Fruit fly (Drosophila melanogaster) whole organism, prepupa: ENCODE data around the gene CG31627.

Experiments
- Blimp-1 ChIP-seq: fragments of 200-800 bp; sonication (Bioruptor generic); optimal IDR thresholded peaks from 3 replicates; lab custom pipeline; 2017; ENCODE audit warnings: missing biosample characterization, missing genetic modification characterization, mild to moderate bottlenecking, moderate library complexity, missing genetic modification reagents
- CG10631 ChIP-seq: fragments of 200-800 bp; sonication (Bioruptor generic); optimal IDR thresholded peaks from 2 replicates; lab custom pipeline; 2016; ENCODE audit warnings: missing biosample characterization, missing genetic modification characterization
- CG10669 ChIP-seq: fragments of 200-800 bp; sonication (Bioruptor generic); optimal IDR thresholded peaks from 3 replicates; lab custom pipeline; 2018; ENCODE audit warnings: missing biosample characterization, mild to moderate bottlenecking, missing genetic modification characterization, moderate library complexity
- CG11762 ChIP-seq: fragments of 200-800 bp; sonication (Bioruptor generic); optimal IDR thresholded peaks from 3 replicates; lab custom pipeline; 2016; ENCODE audit warnings: missing biosample characterization, missing genetic modification characterization; ENCODE audit not compliant: insufficient read depth
- CG11902 ChIP-seq: fragments of 200-800 bp; sonication (Bioruptor generic); optimal IDR thresholded peaks from 3 replicates; lab custom pipeline; 2016; ENCODE audit warnings: missing biosample characterization, missing genetic modification characterization
- CG15336 ChIP-seq: fragments of 200-800 bp; sonication (Bioruptor generic); IDR thresholded peaks from 2 replicates; pipeline ENCODE4 v1.3.6; 2022; ENCODE audit warnings: missing biosample characterization, missing genetic modification characterization
- CG1621 ChIP-seq: fragments of 200-800 bp; sonication (Bioruptor generic); optimal IDR thresholded peaks from 3 replicates; lab custom pipeline; 2018; ENCODE audit warnings: missing biosample characterization, mild to moderate bottlenecking, missing genetic modification characterization
- CG31627 ChIP-seq: fragments of 200-800 bp; sonication (Bioruptor generic); optimal IDR thresholded peaks from 3 replicates; lab custom pipeline; 2016; ENCODE audit warnings: missing biosample characterization, missing genetic modification characterization
- CG32006 ChIP-seq: fragments of 200-800 bp; sonication (Bioruptor generic); optimal IDR thresholded peaks from 3 replicates; lab custom pipeline; 2017; ENCODE audit warnings: missing biosample characterization, mild to moderate bottlenecking, missing genetic modification characterization
- CG34406 ChIP-seq: fragments of 200-800 bp; sonication (Bioruptor generic); optimal IDR thresholded peaks from 3 replicates; lab custom pipeline; 2016; ENCODE audit warnings: missing biosample characterization, missing genetic modification characterization
- CG3919 ChIP-seq: fragments of 200-800 bp; sonication (Bioruptor generic); optimal IDR thresholded peaks from 3 replicates; lab custom pipeline; 2016; ENCODE audit warnings: missing biosample characterization, missing genetic modification characterization
- CG6163 ChIP-seq: fragments of 200-800 bp; sonication (Bioruptor generic); IDR thresholded peaks from 3 replicates; pipeline ENCODE4 v1.3.6; 2022; ENCODE audit warnings: missing biosample characterization, missing genetic modification characterization
- CG6792 ChIP-seq: fragments of 200-800 bp; sonication (Bioruptor generic); optimal IDR thresholded peaks from 3 replicates; lab custom pipeline; 2016; ENCODE audit warnings: missing biosample characterization, missing genetic modification characterization
- CG6808 ChIP-seq: fragments of 200-800 bp; sonication (Bioruptor generic); optimal IDR thresholded peaks from 3 replicates; lab custom pipeline; 2017; ENCODE audit warnings: missing biosample characterization, missing genetic modification characterization, mild to moderate bottlenecking, moderate library complexity, missing genetic modification reagents
- CG7368 ChIP-seq: fragments of 200-800 bp; sonication (Bioruptor generic); optimal IDR thresholded peaks from 3 replicates; lab custom pipeline; 2016; ENCODE audit warnings: missing biosample characterization, missing genetic modification characterization
- CG8319 ChIP-seq: fragments of 200-800 bp; sonication (Bioruptor generic); optimal IDR thresholded peaks from 3 replicates; lab custom pipeline; 2016; ENCODE audit warnings: missing biosample characterization, missing genetic modification characterization
- CG8632 ChIP-seq: fragments of 200-800 bp; sonication (Bioruptor generic); optimal IDR thresholded peaks from 3 replicates; lab custom pipeline; 2016; ENCODE audit warnings: missing biosample characterization, missing genetic modification characterization
- CG9139 ChIP-seq: fragments of 200-800 bp; sonication (Bioruptor generic); optimal IDR thresholded peaks from 3 replicates; lab custom pipeline; 2017; ENCODE audit warnings: missing biosample characterization, mild to moderate bottlenecking, missing genetic modification characterization
- Eip75B ChIP-seq: fragments of 200-800 bp; sonication (Bioruptor generic); optimal IDR thresholded peaks from 3 replicates; lab custom pipeline; 2016; ENCODE audit warnings: missing biosample characterization, missing genetic modification characterization
- Eip78C ChIP-seq: fragments of 200-800 bp; sonication (Bioruptor generic); peaks from one replicate; lab custom pipeline; 2016; ENCODE audit warnings: missing biosample characterization, missing genetic modification characterization
- Eip93F ChIP-seq: fragments of 200-800 bp; sonication (Bioruptor generic); optimal IDR thresholded peaks from 2 replicates; lab custom pipeline; 2016; ENCODE audit warnings: missing biosample characterization, mild to moderate bottlenecking, missing genetic modification characterization
- Ets21C ChIP-seq: fragments of 200-800 bp; sonication (Bioruptor generic); optimal IDR thresholded peaks from 3 replicates; lab custom pipeline; 2016; ENCODE audit warnings: missing biosample characterization, missing genetic modification characterization
- Ets96B ChIP-seq: fragments of 200-800 bp; optimal IDR thresholded peaks from 2 replicates; lab custom pipeline; 2019; ENCODE audit warnings: missing biosample characterization, mild to moderate bottlenecking, missing genetic modification characterization, moderate library complexity
- Hr39 ChIP-seq: fragments of 200-800 bp; sonication (Bioruptor generic); optimal IDR thresholded peaks from 2 replicates; lab custom pipeline; 2016; ENCODE audit warnings: missing biosample characterization, missing genetic modification characterization
- Hr4 ChIP-seq: fragments of 200-800 bp; sonication (Bioruptor generic); optimal IDR thresholded peaks from 3 replicates; lab custom pipeline; 2016; ENCODE audit warnings: missing biosample characterization, missing genetic modification characterization
- Lpt ChIP-seq: fragments of 200-800 bp; sonication (Bioruptor generic); optimal IDR thresholded peaks from 3 replicates; lab custom pipeline; 2016; ENCODE audit warnings: missing biosample characterization, missing genetic modification characterization
- Met ChIP-seq: fragments of 200-800 bp; sonication (Bioruptor generic); optimal IDR thresholded peaks from 3 replicates; lab custom pipeline; 2016; ENCODE audit warnings: missing biosample characterization, missing genetic modification characterization
- OdsH ChIP-seq: fragments of 200-800 bp; sonication (Bioruptor generic); optimal IDR thresholded peaks from 3 replicates; lab custom pipeline; 2016; ENCODE audit warnings: missing biosample characterization, missing genetic modification characterization
- Sox14 ChIP-seq: fragments of 200-800 bp; sonication (Bioruptor generic); optimal IDR thresholded peaks from 3 replicates; lab custom pipeline; 2016; ENCODE audit warnings: missing biosample characterization, missing genetic modification characterization
- Sox15 ChIP-seq: fragments of 200-800 bp; sonication (Bioruptor generic); optimal IDR thresholded peaks from 3 replicates; lab custom pipeline; 2016; ENCODE audit warnings: missing biosample characterization, missing genetic modification characterization
- achi ChIP-seq: fragments of 200-800 bp; sonication (Bioruptor generic); optimal IDR thresholded peaks from 3 replicates; lab custom pipeline; 2016; ENCODE audit warnings: missing biosample characterization, missing genetic modification characterization
- acj6 ChIP-seq: fragments of 200-800 bp; sonication (Bioruptor generic); optimal IDR thresholded peaks from 3 replicates; lab custom pipeline; 2016; ENCODE audit warnings: missing biosample characterization, missing genetic modification characterization
- cyc ChIP-seq: fragments of 200-800 bp; sonication (Bioruptor generic); optimal IDR thresholded peaks from 3 replicates; lab custom pipeline; 2016; ENCODE audit warnings: missing biosample characterization, missing genetic modification characterization
- dsx ChIP-seq: fragments of 200-800 bp; optimal IDR thresholded peaks from 3 replicates; lab custom pipeline; 2019; ENCODE audit warnings: missing biosample characterization, mild to moderate bottlenecking, missing genetic modification characterization, moderate library complexity; ENCODE audit not compliant: poor library complexity, severe bottlenecking
- eg ChIP-seq: fragments of 200-800 bp; sonication (Bioruptor generic); IDR thresholded peaks from 3 replicates; pipeline ENCODE4 v1.3.6; 2022; ENCODE audit warnings: missing biosample characterization, missing genetic modification characterization
- esn ChIP-seq: fragments of 200-800 bp; sonication (Bioruptor generic); optimal IDR thresholded peaks from 2 replicates; lab custom pipeline; 2016; ENCODE audit warnings: missing biosample characterization, mild to moderate bottlenecking, missing genetic modification characterization, moderate library complexity
- fd59A ChIP-seq: fragments of 200-800 bp; sonication (Bioruptor generic); optimal IDR thresholded peaks from 2 replicates; lab custom pipeline; 2017; ENCODE audit warnings: missing biosample characterization, mild to moderate bottlenecking, missing genetic modification characterization, missing genetic modification reagents
- fd85E ChIP-seq: fragments of 200-800 bp; sonication (Bioruptor generic); optimal IDR thresholded peaks from 3 replicates; lab custom pipeline; 2016; ENCODE audit warnings: missing biosample characterization, missing genetic modification characterization
- lz ChIP-seq: fragments of 200-800 bp; sonication (Bioruptor generic); optimal IDR thresholded peaks from 3 replicates; lab custom pipeline; 2016; ENCODE audit warnings: missing biosample characterization, missing genetic modification characterization
- net ChIP-seq: fragments of 200-800 bp; sonication (Bioruptor generic); optimal IDR thresholded peaks from 3 replicates; lab custom pipeline; 2016; ENCODE audit warnings: missing biosample characterization, missing genetic modification characterization
- pdm3 ChIP-seq: fragments of 200-800 bp; sonication (Bioruptor generic); optimal IDR thresholded peaks from 3 replicates; lab custom pipeline; 2016; ENCODE audit warnings: missing biosample characterization, missing genetic modification characterization
- salr ChIP-seq, 2 experiments: fragments of 200-800 bp; sonication (Bioruptor generic); optimal IDR thresholded peaks; 3 replicates each; lab custom pipeline; 2016 to 2018; ENCODE audit warnings: missing biosample characterization in 2 of 2, missing genetic modification characterization in 2 of 2, mild to moderate bottlenecking in 1 of 2
- spab ChIP-seq: fragments of 200-800 bp; sonication (Bioruptor generic); optimal IDR thresholded peaks from 2 replicates; lab custom pipeline; 2017; ENCODE audit warnings: missing biosample characterization, mild to moderate bottlenecking, missing genetic modification characterization, missing genetic modification reagents
- topi ChIP-seq: fragments of 200-800 bp; sonication (Bioruptor generic); optimal IDR thresholded peaks from 3 replicates; lab custom pipeline; 2016; ENCODE audit warnings: missing biosample characterization, missing genetic modification characterization
- vri ChIP-seq: fragments of 200-800 bp; sonication (Bioruptor generic); optimal IDR thresholded peaks from 3 replicates; lab custom pipeline; 2016; ENCODE audit warnings: missing biosample characterization, mild to moderate bottlenecking, missing genetic modification characterization

The CG31627 gene

DNA sequence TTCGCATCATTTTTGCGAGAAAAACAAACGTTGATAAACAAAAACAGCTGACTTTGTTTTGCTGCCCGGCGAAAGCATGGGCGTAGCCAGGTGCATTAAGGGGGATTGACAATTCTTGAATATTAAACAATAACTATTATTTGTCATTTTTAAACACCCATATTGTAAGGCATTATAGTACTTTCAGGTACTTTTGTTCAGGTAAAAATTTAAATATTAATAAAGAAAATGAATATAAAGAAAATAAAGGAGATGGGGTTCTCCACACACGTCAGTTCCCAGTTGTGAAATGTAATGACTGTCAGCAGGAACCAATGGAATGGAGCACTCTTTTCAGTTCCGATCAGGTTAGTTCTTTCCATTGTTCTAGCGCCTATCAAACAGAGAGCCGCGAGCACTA is 14.5 kb upstream of the CG31627 start, which contains the start of the genes Coq3 and Pld3 (continued):
- TF ChIP-seq CG7368 (GFP tag; lab: Kevin White, UChicago) (peak; percentile 93), net (GFP tag; lab: Kevin White, UChicago) (peak; percentile 95), Ets21C (GFP tag; lab: Kevin White, UChicago) (peak; percentile 90), lz (peak; percentile 94), Sox14 (GFP tag; lab: Kevin White, UChicago) (peak; percentile 96), CG34406 (GFP tag; lab: Kevin White, UChicago) (peak; percentile 95), CG32006 (GFP tag; lab: Kevin White, UChicago) (peak; percentile 92), pdm3 (GFP tag; lab: Kevin White, UChicago) (peak; percentile 95)

DNA sequence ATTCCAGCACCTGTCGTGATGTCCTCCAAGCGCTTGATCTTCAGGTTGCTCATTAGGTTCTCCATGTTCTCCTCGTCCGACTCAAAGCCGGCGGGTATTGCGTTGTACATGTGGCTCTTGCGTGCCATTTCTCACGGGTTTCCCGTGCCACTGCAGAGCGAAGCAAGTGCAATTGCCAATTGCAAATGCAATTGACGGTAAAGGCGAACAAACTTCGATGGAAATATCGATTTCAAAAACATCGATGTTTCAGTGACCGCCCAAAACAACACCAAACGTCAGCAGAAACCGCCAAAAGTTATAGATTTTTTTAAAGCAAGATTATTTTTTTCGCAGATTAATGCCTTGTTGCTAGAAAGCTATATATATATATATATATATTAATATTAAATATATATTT is 10.1 kb upstream of the CG31627 start, which contains the start of gene Nbr:
Gene Nbr, minus strand, starts transcription at position 209 of the 400 bp plus-strand sequence.
- TF ChIP-seq CG15336 (GFP tag; lab: Robert Waterston, UW) (no peak), spab (no peak), CG9139 (GFP tag; lab: Kevin White, UChicago) (no peak), CG6163 (GFP tag; lab: Robert Waterston, UW) (0 out of 3 replicates have a peak, but pooled peaks have one; percentile 14)

DNA sequence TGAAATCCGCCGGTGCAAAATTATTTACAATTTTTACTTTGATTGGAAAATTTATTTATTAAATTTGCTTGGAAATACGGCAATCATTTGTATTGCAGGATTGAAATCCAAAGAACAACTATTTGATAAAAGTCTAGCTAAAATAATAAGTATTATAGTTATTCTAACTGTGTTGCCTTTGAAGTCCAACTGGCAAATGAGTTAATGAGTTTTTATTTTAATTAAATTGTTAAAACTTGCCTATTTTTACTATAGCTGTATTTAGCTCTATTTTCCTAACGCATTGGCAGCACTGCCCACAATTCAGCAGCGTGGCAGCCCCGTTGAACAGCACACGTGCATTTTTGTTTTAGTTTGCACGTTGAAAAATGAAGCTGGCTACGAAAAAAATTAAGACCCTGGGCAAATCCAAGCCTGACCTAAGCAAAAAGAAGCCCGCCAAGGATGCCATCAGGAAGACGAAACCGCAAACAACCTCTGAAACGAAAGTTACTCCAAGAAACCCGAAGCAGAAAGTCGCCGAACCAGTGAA is 9.6 kb upstream of the CG31627 start, which contains the start of gene Noc2:
Gene Noc2, plus strand, starts transcription at position 331 of the 532 bp plus-strand sequence.
- peak; percentile 55 for TF ChIP-seq OdsH
- TF ChIP-seq Hr4, result peak; percentile 54
- peak; percentile 46 for TF ChIP-seq Eip93F
- peak; percentile 37; the same call in 2 of the 3 replicates for TF ChIP-seq CG6163 (GFP tag; lab: Robert Waterston, UW)
- TF ChIP-seq CG6808 (GFP tag; lab: Kevin White, UChicago), result peak; percentile 48
- peak; percentile 68 for TF ChIP-seq CG10631 (GFP tag; lab: Kevin White, UChicago)
- no peak for TF ChIP-seq fd85E (GFP tag; lab: Kevin White, UChicago)
- TF ChIP-seq net (GFP tag; lab: Kevin White, UChicago), result peak; percentile 5
- TF ChIP-seq CG8319 (GFP tag; lab: Kevin White, UChicago), result peak; percentile 11
- TF ChIP-seq Eip75B (GFP tag; lab: Kevin White, UChicago), result peak; percentile 42
- peak; percentile 65 for TF ChIP-seq Hr39 (GFP tag; lab: Kevin White, UChicago)
- peak; percentile 59 for TF ChIP-seq acj6 (GFP tag; lab: Kevin White, UChicago)
- peak; percentile 46 for TF ChIP-seq cyc (GFP tag; lab: Kevin White, UChicago)
- peak; percentile 52 for TF ChIP-seq Met
- peak; percentile 29 for TF ChIP-seq CG11762 (GFP tag; lab: Kevin White, UChicago)
- TF ChIP-seq Ets96B (tag; lab: Kevin White, UChicago), result peak; percentile 21
- peak; percentile 63 for TF ChIP-seq esn (GFP tag; lab: Kevin White, UChicago)
- TF ChIP-seq Blimp-1 (GFP tag; lab: Kevin White, UChicago), result peak; percentile 10
- no peak for TF ChIP-seq vri (GFP tag; lab: Kevin White, UChicago)
- TF ChIP-seq fd59A (GFP tag; lab: Kevin White, UChicago), result no peak
- TF ChIP-seq CG34406 (GFP tag; lab: Kevin White, UChicago), result peak; percentile 41
- peak; percentile 60 for TF ChIP-seq CG32006 (GFP tag; lab: Kevin White, UChicago)
- peak; percentile 76 for TF ChIP-seq Eip78C (GFP tag; lab: Kevin White, UChicago)
- TF ChIP-seq CG10669, result peak; percentile 46
- TF ChIP-seq Ets21C (GFP tag; lab: Kevin White, UChicago), result no peak
- TF ChIP-seq topi (GFP tag; lab: Kevin White, UChicago), result peak; percentile 37
- TF ChIP-seq dsx (GFP tag; lab: Kevin White, UChicago), result no peak
- TF ChIP-seq CG11902, result peak; percentile 36
- TF ChIP-seq salr (GFP tag; optimal IDR thresholded peaks at IDR 0.05; lab: Kevin White, UChicago), result peak in 1 of 2 experiments; percentile 30
- peak; percentile 46 for TF ChIP-seq achi (GFP tag; lab: Kevin White, UChicago)
- TF ChIP-seq Sox15 (GFP tag; lab: Kevin White, UChicago), result peak; percentile 41
- TF ChIP-seq Sox14 (GFP tag; lab: Kevin White, UChicago), result peak; percentile 36
- no peak for TF ChIP-seq Lpt
- no peak for TF ChIP-seq spab
- TF ChIP-seq lz, result peak; percentile 46
- TF ChIP-seq CG6792, result peak; percentile 11
- peak; percentile 25 for TF ChIP-seq CG8632 (GFP tag; lab: Kevin White, UChicago)
- TF ChIP-seq CG31627 (GFP tag; lab: Kevin White, UChicago), result peak; percentile 67
- peak; percentile 46 for TF ChIP-seq CG3919 (GFP tag; lab: Kevin White, UChicago)
- TF ChIP-seq CG1621 (tag; lab: Kevin White, UChicago), result no peak
- TF ChIP-seq pdm3 (GFP tag; lab: Kevin White, UChicago), result peak; percentile 56
- TF ChIP-seq eg (GFP tag; lab: Robert Waterston, UW), result peak; percentile 71
- TF ChIP-seq CG15336 (GFP tag; lab: Robert Waterston, UW), result no peak
